Worm (Caenorhabditis elegans): ENCODE results near the gene smf-1.

Gene smf-1

DNA sequence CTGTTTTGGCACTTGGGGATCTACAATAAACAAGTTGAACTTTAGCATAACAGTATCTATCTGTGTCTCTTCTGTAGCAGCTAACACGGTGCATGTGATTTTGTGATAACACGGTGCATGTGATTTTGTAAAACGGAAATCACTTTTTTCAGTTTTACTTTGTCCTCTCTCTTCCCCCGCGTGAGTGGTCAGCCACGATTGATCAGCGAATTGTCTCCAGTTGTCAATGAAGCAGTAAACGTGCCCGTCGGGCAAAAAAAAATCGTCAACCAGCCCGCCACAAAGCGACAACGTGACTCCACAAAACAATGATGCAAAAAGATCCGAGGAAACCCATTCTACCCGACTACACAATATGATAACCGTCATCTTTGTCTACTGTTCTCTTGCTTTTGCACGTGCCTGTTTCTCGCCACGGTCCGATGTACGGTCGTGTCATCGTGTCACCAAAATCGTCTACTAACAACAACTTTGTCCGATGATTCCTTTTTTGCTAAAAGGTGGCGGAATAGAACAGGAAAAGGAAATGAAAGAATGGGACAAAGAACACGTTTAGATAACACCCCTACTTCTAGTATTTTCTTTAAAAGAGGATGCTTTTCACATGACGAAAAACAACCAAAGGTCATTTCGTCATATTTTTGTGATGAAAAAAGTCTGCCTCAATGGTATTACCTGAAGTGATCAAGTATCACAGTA is 26.4 kb upstream of the smf-1 start (continued):
- peak; percentile 65 for TF ChIP-seq spr-1 (tag; optimal IDR thresholded peaks at IDR 0.05)
- TF ChIP-seq ceh-82 (tag; optimal IDR thresholded peaks at IDR 0.05): no peak
- no peak for TF ChIP-seq attf-4 (tag; optimal IDR thresholded peaks at IDR 0.05)
- peak; percentile 93 for TF ChIP-seq nhr-102 (tag; optimal IDR thresholded peaks at IDR 0.05)
- no peak for TF ChIP-seq mes-2 (tag; optimal IDR thresholded peaks at IDR 0.05; ENCODE audit: poor library complexity, severe bottlenecking)
- no peak for TF ChIP-seq zfp-2 (tag; optimal IDR thresholded peaks at IDR 0.05)
- TF ChIP-seq T26A8.4 (GFP tag; IDR thresholded peaks at IDR 0.05): peak; percentile 73
- TF ChIP-seq ama-1 (optimal IDR thresholded peaks at IDR 0.05): no peak
- no peak for TF ChIP-seq zip-11 (GFP tag; IDR thresholded peaks at IDR 0.05)
- no peak for TF ChIP-seq lir-3 (tag; optimal IDR thresholded peaks at IDR 0.05)

DNA sequence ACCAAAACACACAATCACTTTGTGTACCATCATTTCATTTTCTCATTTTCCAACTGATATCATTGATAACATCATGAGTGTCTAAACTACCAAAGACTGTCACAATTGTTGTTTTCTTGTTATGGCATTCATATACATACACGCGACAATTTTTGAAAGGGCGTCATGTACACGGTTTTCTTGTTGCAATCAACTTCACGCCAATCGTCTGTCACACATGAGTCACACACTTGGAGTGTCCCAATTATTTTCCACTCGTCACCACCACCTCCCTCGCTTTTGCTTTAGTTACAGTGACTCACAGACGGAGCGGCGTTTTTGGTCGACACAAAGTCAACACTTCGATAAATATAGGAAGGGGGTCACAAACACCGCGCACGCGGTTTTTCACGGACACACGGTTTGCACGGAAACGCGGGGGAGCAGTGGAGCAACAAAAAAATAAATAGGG is 25.1 kb upstream of the smf-1 start:
- TF ChIP-seq mdt-29 (GFP tag; IDR thresholded peaks at IDR 0.05): peak; percentile 70
- no peak for TF ChIP-seq ces-1 (GFP tag; optimal IDR thresholded peaks at IDR 0.05)
- no peak for TF ChIP-seq F44E2.7 (GFP tag; IDR thresholded peaks at IDR 0.05)
- no peak for TF ChIP-seq cey-2 (tag; optimal IDR thresholded peaks at IDR 0.05; ENCODE audit: borderline replicate concordance, insufficient read depth)
- TF ChIP-seq tag-97 (GFP tag; IDR thresholded peaks at IDR 0.05): no peak
- TF ChIP-seq zip-2 (tag; optimal IDR thresholded peaks at IDR 0.05): no peak
- TF ChIP-seq set-16 (GFP tag; IDR thresholded peaks at IDR 0.05): peak; percentile 39
- TF ChIP-seq ZK337.2 (GFP tag; IDR thresholded peaks at IDR 0.05): no peak
- no peak for TF ChIP-seq fos-1 (tag; optimal IDR thresholded peaks at IDR 0.05)
- TF ChIP-seq spr-1 (tag; optimal IDR thresholded peaks at IDR 0.05): no peak
- peak; percentile 26 for TF ChIP-seq nhr-28 (tag; optimal IDR thresholded peaks at IDR 0.05)
- no peak for TF ChIP-seq egl-27 (tag; optimal IDR thresholded peaks at IDR 0.05)
- TF ChIP-seq nhr-10 (tag; optimal IDR thresholded peaks at IDR 0.05): no peak
- TF ChIP-seq snpc-1.2 (GFP tag; IDR thresholded peaks at IDR 0.05): no peak
- TF ChIP-seq sdz-12 (GFP tag; optimal IDR thresholded peaks at IDR 0.05): no peak
- TF ChIP-seq dmd-6 (GFP tag; IDR thresholded peaks at IDR 0.05): peak; percentile 97
- peak; percentile 1 for TF ChIP-seq dpl-1 (GFP tag; optimal IDR thresholded peaks at IDR 0.05)
- TF ChIP-seq lir-3 (tag; optimal IDR thresholded peaks at IDR 0.05): no peak
- no peak for TF ChIP-seq unc-130 (GFP tag; optimal IDR thresholded peaks at IDR 0.05)
- no peak for TF ChIP-seq zip-11 (GFP tag; IDR thresholded peaks at IDR 0.05)
- peak; percentile 28 for TF ChIP-seq ztf-7 (tag; optimal IDR thresholded peaks at IDR 0.05)
- TF ChIP-seq daf-16 (GFP tag; optimal IDR thresholded peaks at IDR 0.05): peak in 1 of 2 experiments; percentile 74
- peak; percentile 95 for TF ChIP-seq daf-16 (tag; optimal IDR thresholded peaks at IDR 0.05)
- TF ChIP-seq nhr-76 (tag; optimal IDR thresholded peaks at IDR 0.05): no peak
- TF ChIP-seq attf-4 (tag; optimal IDR thresholded peaks at IDR 0.05): no peak
- no peak for TF ChIP-seq rbr-2 (tag; optimal IDR thresholded peaks at IDR 0.05)
- TF ChIP-seq lin-39 (tag; optimal IDR thresholded peaks at IDR 0.05): no peak
- no peak for TF ChIP-seq madf-5 (GFP tag; IDR thresholded peaks at IDR 0.05)
- peak; percentile 45 for TF ChIP-seq lin-38 (GFP tag; IDR thresholded peaks at IDR 0.05)
- TF ChIP-seq T26A8.4 (GFP tag; IDR thresholded peaks at IDR 0.05): 0 out of 2 replicates have a peak, but pooled peaks have one; percentile 18
- TF ChIP-seq madf-9 (GFP tag; conservative IDR thresholded peaks at IDR 0.05): 0 out of 2 replicates have a peak, but pooled peaks have one; percentile 9
- TF ChIP-seq lim-7 (GFP tag; IDR thresholded peaks at IDR 0.05): no peak
- peak; percentile 95 for TF ChIP-seq hlh-11 (tag; optimal IDR thresholded peaks at IDR 0.05)
- TF ChIP-seq lin-29 (GFP tag; IDR thresholded peaks at IDR 0.05): no peak
- no peak for TF ChIP-seq nhr-237 (tag; optimal IDR thresholded peaks at IDR 0.05)
- peak; percentile 50; the same call in 1 of the 2 replicates for TF ChIP-seq Y75B8A.6 (GFP tag; IDR thresholded peaks at IDR 0.05)
- no peak for TF ChIP-seq fkh-10 (GFP tag; optimal IDR thresholded peaks at IDR 0.05)
- peak; percentile 80 for TF ChIP-seq lin-1 (GFP tag; IDR thresholded peaks at IDR 0.05)
- TF ChIP-seq ceh-32 (tag; optimal IDR thresholded peaks at IDR 0.05; ENCODE audit: poor library complexity): no peak
- peak; percentile 76 for TF ChIP-seq gei-8 (GFP tag; optimal IDR thresholded peaks at IDR 0.05)
- TF ChIP-seq arid-1 (GFP tag; conservative IDR thresholded peaks at IDR 0.05): no peak
- peak; percentile 2 for TF ChIP-seq spr-3 (GFP tag; optimal IDR thresholded peaks at IDR 0.05)
- TF ChIP-seq mes-2 (tag; optimal IDR thresholded peaks at IDR 0.05; ENCODE audit: poor library complexity, severe bottlenecking): peak; percentile 50
- TF ChIP-seq nhr-41 (GFP tag; IDR thresholded peaks at IDR 0.05): no peak; the same call in none of the 2 replicates

Data from whole organism, L4 larva.